Fruit fly (Drosophila melanogaster) whole organism, embryonic: ENCODE results near the gene EMC5.

Experiments
- CG17829 ChIP-seq: fragments of 200-800 bp; optimal IDR thresholded peaks from 2 replicates; lab custom pipeline; 2019; ENCODE audit warnings: missing biosample characterization, mild to moderate bottlenecking, missing genetic modification characterization, moderate library complexity
- CG1792 ChIP-seq: fragments of 200-800 bp; sonication (Bioruptor generic); optimal IDR thresholded peaks from 2 replicates; lab custom pipeline; 2016; ENCODE audit warnings: missing biosample characterization, missing genetic modification characterization
- CG5245 ChIP-seq: fragments of 200-800 bp; sonication (Bioruptor generic); optimal IDR thresholded peaks from 3 replicates; lab custom pipeline; 2016; ENCODE audit warnings: missing biosample characterization, missing genetic modification characterization
- Deaf1 ChIP-seq: fragments of 200-800 bp; optimal IDR thresholded peaks from 3 replicates; lab custom pipeline; 2019; ENCODE audit warnings: missing biosample characterization, mild to moderate bottlenecking, missing genetic modification characterization, moderate library complexity
- Hey ChIP-seq: fragments of 200-800 bp; sonication (Bioruptor generic); optimal IDR thresholded peaks from 3 replicates; lab custom pipeline; 2018; ENCODE audit warnings: missing biosample characterization, mild to moderate bottlenecking, missing genetic modification characterization
- MTF-1 ChIP-seq: fragments of 200-800 bp; sonication (Bioruptor generic); optimal IDR thresholded peaks from 2 replicates; lab custom pipeline; 2018; ENCODE audit warnings: missing biosample characterization, mild to moderate bottlenecking, missing genetic modification characterization, borderline replicate concordance
- Nf-YA ChIP-seq: fragments of 200-800 bp; sonication (Bioruptor generic); IDR thresholded peaks from 2 replicates; pipeline ENCODE4 v1.3.6; 2022; ENCODE audit warnings: missing biosample characterization, missing genetic modification characterization
- cg ChIP-seq: fragments of 200-800 bp; sonication (Bioruptor generic); optimal IDR thresholded peaks from 3 replicates; lab custom pipeline; 2019; ENCODE audit warnings: missing biosample characterization, mild to moderate bottlenecking, missing genetic modification characterization, moderate library complexity
- crc ChIP-seq: fragments of 200-800 bp; sonication (Bioruptor generic); optimal IDR thresholded peaks from 2 replicates; lab custom pipeline; 2016; ENCODE audit warnings: missing biosample characterization, missing genetic modification characterization
- fd3F ChIP-seq: fragments of 200-800 bp; sonication (Bioruptor generic); optimal IDR thresholded peaks from 2 replicates; lab custom pipeline; 2018; ENCODE audit warnings: missing biosample characterization, mild to moderate bottlenecking, missing genetic modification characterization, moderate library complexity
- nerfin-1 ChIP-seq: fragments of 200-800 bp; sonication (Bioruptor generic); optimal IDR thresholded peaks from 3 replicates; lab custom pipeline; 2019; ENCODE audit warnings: missing biosample characterization, mild to moderate bottlenecking, missing genetic modification characterization, moderate library complexity
- slp2 ChIP-seq: fragments of 200-800 bp; sonication (Bioruptor generic); optimal IDR thresholded peaks from 2 replicates; lab custom pipeline; 2016; ENCODE audit warnings: missing biosample characterization, missing genetic modification characterization
- ssp ChIP-seq: fragments of 200-800 bp; sonication (Bioruptor generic); IDR thresholded peaks from 2 replicates; pipeline ENCODE4 v1.3.6; 2022; ENCODE audit warnings: missing biosample characterization, missing genetic modification characterization

dm6 chr2L:19021278-19022220 lies 34.0 kb downstream of the EMC5 start:
- TF ChIP-seq CG1792 (GFP tag; lab: Kevin White, UChicago): no peak
- TF ChIP-seq Deaf1 (tag; lab: Kevin White, UChicago): peak; percentile 63
- TF ChIP-seq CG5245 (GFP tag; lab: Kevin White, UChicago): peak; percentile 57
- peak; percentile 63 for TF ChIP-seq nerfin-1
- TF ChIP-seq MTF-1 (GFP tag; lab: Kevin White, UChicago): no peak
- peak; percentile 38; the same call in 1 of the 2 replicates for TF ChIP-seq Nf-YA (GFP tag; lab: Robert Waterston, UW)
- TF ChIP-seq slp2: peak; percentile 30
- TF ChIP-seq CG17829 (tag; lab: Kevin White, UChicago): peak; percentile 75
- TF ChIP-seq fd3F: peak; percentile 80
- peak; percentile 89 for TF ChIP-seq Hey (tag; lab: Kevin White, UChicago)
- peak; percentile 51 for TF ChIP-seq ssp (GFP tag; lab: Robert Waterston, UW)
- TF ChIP-seq cg: peak; percentile 31
- TF ChIP-seq crc (GFP tag; lab: Kevin White, UChicago): no peak
